Fruit fly (Drosophila melanogaster) whole organism, embryonic: ENCODE measurements around the gene sp3.

Source experiments
- Abd-B ChIP-seq: fragments of 200-800 bp; sonication (Bioruptor generic); optimal IDR thresholded peaks from 2 replicates; lab custom pipeline; 2018; ENCODE audit warnings: missing biosample characterization, mild to moderate bottlenecking, missing genetic modification characterization, moderate library complexity
- Aef1 ChIP-seq: fragments of 200-800 bp; sonication (Bioruptor generic); IDR thresholded peaks from 3 replicates; pipeline ENCODE4 v1.3.6; 2022; ENCODE audit warnings: missing biosample characterization, missing genetic modification characterization
- CG1024 ChIP-seq: fragments of 200-800 bp; sonication (Bioruptor generic); IDR thresholded peaks from 2 replicates; pipeline ENCODE4 v1.3.6; 2022; ENCODE audit warnings: missing biosample characterization, missing genetic modification characterization
- CG12071 ChIP-seq: fragments of 200-800 bp; sonication (Bioruptor generic); optimal IDR thresholded peaks from 3 replicates; lab custom pipeline; 2018; ENCODE audit warnings: missing biosample characterization, mild to moderate bottlenecking, missing genetic modification characterization
- CG12104 ChIP-seq: fragments of 200-800 bp; sonication (Bioruptor generic); optimal IDR thresholded peaks from 3 replicates; lab custom pipeline; 2016; ENCODE audit warnings: missing biosample characterization, missing genetic modification characterization
- CG12769 ChIP-seq: fragments of 200-800 bp; sonication (Bioruptor generic); optimal IDR thresholded peaks from 2 replicates; lab custom pipeline; 2019; ENCODE audit warnings: missing biosample characterization, mild to moderate bottlenecking, missing genetic modification characterization, moderate library complexity
- CG13123 ChIP-seq: fragments of 200-800 bp; sonication (Bioruptor generic); optimal IDR thresholded peaks from 2 replicates; lab custom pipeline; 2016; ENCODE audit warnings: missing biosample characterization, missing genetic modification characterization
- CG13287 ChIP-seq: fragments of 200-800 bp; sonication (Bioruptor generic); IDR thresholded peaks from 2 replicates; pipeline ENCODE4 v1.3.6; 2022; ENCODE audit warnings: missing biosample characterization, missing genetic modification characterization; ENCODE audit not compliant: partially characterized antibody
- CG14710 ChIP-seq: fragments of 200-800 bp; sonication (Bioruptor generic); optimal IDR thresholded peaks from 3 replicates; lab custom pipeline; 2019; ENCODE audit warnings: missing biosample characterization, mild to moderate bottlenecking, missing genetic modification characterization, moderate library complexity
- CG18476 ChIP-seq: fragments of 200-800 bp; sonication (Bioruptor generic); optimal IDR thresholded peaks from 2 replicates; lab custom pipeline; 2016; ENCODE audit warnings: missing biosample characterization, mild to moderate bottlenecking, missing genetic modification characterization
- CG32532 ChIP-seq: fragments of 200-800 bp; sonication (Bioruptor generic); IDR thresholded peaks from 2 replicates; pipeline ENCODE4 v1.3.6; 2022; ENCODE audit warnings: missing biosample characterization, missing genetic modification characterization
- CG32767 ChIP-seq: fragments of 200-800 bp; sonication (Bioruptor generic); IDR thresholded peaks from 2 replicates; pipeline ENCODE4 v1.3.6; 2022; ENCODE audit warnings: missing biosample characterization, missing genetic modification characterization
- CG3407 ChIP-seq: fragments of 200-800 bp; sonication (Bioruptor generic); optimal IDR thresholded peaks from 2 replicates; lab custom pipeline; 2018; ENCODE audit warnings: missing biosample characterization, mild to moderate bottlenecking, missing genetic modification characterization
- CG4282 ChIP-seq: fragments of 200-800 bp; sonication (Bioruptor generic); optimal IDR thresholded peaks from 2 replicates; lab custom pipeline; 2016; ENCODE audit warnings: missing biosample characterization, missing genetic modification characterization
- CG4404 ChIP-seq: fragments of 200-800 bp; sonication (Bioruptor generic); IDR thresholded peaks from 2 replicates; pipeline ENCODE4 v1.3.6; 2022; ENCODE audit warnings: missing biosample characterization, missing genetic modification characterization
- CG7372 ChIP-seq: fragments of 200-800 bp; sonication (Bioruptor generic); IDR thresholded peaks from 2 replicates; pipeline ENCODE4 v1.3.6; 2022; ENCODE audit warnings: missing biosample characterization, missing genetic modification characterization
- CG8944 ChIP-seq: fragments of 200-800 bp; sonication (Bioruptor generic); optimal IDR thresholded peaks from 3 replicates; lab custom pipeline; 2016; ENCODE audit warnings: missing biosample characterization, missing genetic modification characterization
- Deaf1 ChIP-seq: fragments of 200-800 bp; optimal IDR thresholded peaks from 3 replicates; lab custom pipeline; 2019; ENCODE audit warnings: missing biosample characterization, mild to moderate bottlenecking, missing genetic modification characterization, moderate library complexity
- Dek ChIP-seq: fragments of 200-800 bp; sonication (Bioruptor generic); optimal IDR thresholded peaks from 3 replicates; lab custom pipeline; 2019; ENCODE audit warnings: missing biosample characterization, mild to moderate bottlenecking, missing genetic modification characterization, moderate library complexity
- Eip74EF ChIP-seq, 2 experiments: fragments of 200-800 bp in 1 of 2; fragments of >200 bp in 1 of 2; sonication (Bioruptor generic) in 1 of 2; optimal IDR thresholded peaks; 2 replicates each; lab custom pipeline; 2017 to 2019; ENCODE audit warnings: missing biosample characterization in 2 of 2, missing genetic modification characterization in 2 of 2, mild to moderate bottlenecking in 1 of 2, moderate library complexity in 1 of 2
- NFAT ChIP-seq: fragments of 200-800 bp; sonication (Bioruptor generic); IDR thresholded peaks from 2 replicates; pipeline ENCODE4 v1.3.6; 2022; ENCODE audit warnings: missing biosample characterization, missing genetic modification characterization
- Spps ChIP-seq: fragments of 200-800 bp; sonication (Bioruptor generic); optimal IDR thresholded peaks from 2 replicates; lab custom pipeline; 2018; ENCODE audit warnings: missing biosample characterization, mild to moderate bottlenecking, missing genetic modification characterization
- Ssrp ChIP-seq: fragments of 200-800 bp; sonication (Bioruptor generic); optimal IDR thresholded peaks from 2 replicates; lab custom pipeline; 2018; ENCODE audit warnings: missing biosample characterization, mild to moderate bottlenecking, missing genetic modification characterization, moderate library complexity
- YL-1 ChIP-seq: fragments of 200-800 bp; sonication (Bioruptor generic); optimal IDR thresholded peaks from 3 replicates; lab custom pipeline; 2017; ENCODE audit warnings: missing biosample characterization, mild to moderate bottlenecking, missing genetic modification characterization
- ab ChIP-seq: fragments of 200-800 bp; sonication (Bioruptor generic); optimal IDR thresholded peaks from 2 replicates; lab custom pipeline; 2016; ENCODE audit warnings: missing biosample characterization, missing genetic modification characterization
- aop ChIP-seq: fragments of 200-800 bp; sonication (Bioruptor generic); IDR thresholded peaks from 2 replicates; pipeline ENCODE4 v1.3.6; 2022; ENCODE audit warnings: missing biosample characterization, missing genetic modification characterization
- ase ChIP-seq: fragments of 200-800 bp; sonication (Bioruptor generic); IDR thresholded peaks from 3 replicates; pipeline ENCODE4 v1.3.6; 2022; ENCODE audit warnings: missing biosample characterization, missing genetic modification characterization
- bsh ChIP-seq, 2 experiments: fragments of 200-800 bp; sonication (Bioruptor generic); optimal IDR thresholded peaks; 2 replicates each; lab custom pipeline; 2017 to 2018; ENCODE audit warnings: mild to moderate bottlenecking in 2 of 2, missing biosample characterization in 2 of 2, missing genetic modification characterization in 2 of 2, moderate library complexity in 1 of 2
- cato ChIP-seq: fragments of 200-800 bp; sonication (Bioruptor generic); optimal IDR thresholded peaks from 2 replicates; lab custom pipeline; 2016; ENCODE audit warnings: missing biosample characterization, missing genetic modification characterization, borderline replicate concordance
- chif ChIP-seq, 2 experiments: fragments of 200-800 bp; sonication (Bioruptor generic); optimal IDR thresholded peaks; 3 replicates each; lab custom pipeline; 2016; ENCODE audit warnings: missing biosample characterization in 2 of 2, missing genetic modification characterization in 2 of 2
- chm ChIP-seq: fragments of 200-800 bp; sonication (Bioruptor generic); IDR thresholded peaks from 2 replicates; pipeline ENCODE4 v1.3.6; 2022; ENCODE audit warnings: missing biosample characterization, missing genetic modification characterization
- dpn ChIP-seq, 2 experiments: fragments of 200-800 bp; sonication (Bioruptor generic); optimal IDR thresholded peaks; 3 replicates each; lab custom pipeline; 2016; ENCODE audit warnings: missing biosample characterization in 2 of 2, missing genetic modification characterization in 2 of 2
- emc ChIP-seq: fragments of 200-800 bp; sonication (Bioruptor generic); optimal IDR thresholded peaks from 2 replicates; lab custom pipeline; 2016; ENCODE audit warnings: missing biosample characterization, missing genetic modification characterization
- en ChIP-seq: fragments of 200-800 bp; sonication (Bioruptor generic); optimal IDR thresholded peaks from 2 replicates; lab custom pipeline; 2016; ENCODE audit warnings: missing biosample characterization, missing genetic modification characterization
- eve ChIP-seq, 2 experiments: fragments of >200 bp; optimal IDR thresholded peaks; 2 replicates each; lab custom pipeline; 2017; ENCODE audit warnings: missing biosample characterization in 2 of 2, missing genetic modification characterization in 2 of 2
- exex ChIP-seq: fragments of 200-800 bp; sonication (Bioruptor generic); optimal IDR thresholded peaks from 4 replicates; lab custom pipeline; 2018; ENCODE audit warnings: missing biosample characterization, mild to moderate bottlenecking, missing genetic modification characterization, moderate library complexity
- fd96Cb ChIP-seq: fragments of 200-800 bp; sonication (Bioruptor generic); optimal IDR thresholded peaks from 2 replicates; lab custom pipeline; 2018; ENCODE audit warnings: missing biosample characterization, mild to moderate bottlenecking, missing genetic modification characterization, moderate library complexity
- gce ChIP-seq: fragments of 200-800 bp; sonication (Bioruptor generic); IDR thresholded peaks from 3 replicates; pipeline ENCODE4 v1.3.6; 2022; ENCODE audit warnings: missing biosample characterization, missing genetic modification characterization
- mam ChIP-seq: fragments of 200-800 bp; sonication (Bioruptor generic); optimal IDR thresholded peaks from 3 replicates; lab custom pipeline; 2016; ENCODE audit warnings: missing biosample characterization, missing genetic modification characterization
- oc ChIP-seq: fragments of 200-800 bp; sonication (Bioruptor generic); optimal IDR thresholded peaks from 2 replicates; lab custom pipeline; 2018; ENCODE audit warnings: missing biosample characterization, mild to moderate bottlenecking, missing genetic modification characterization, moderate library complexity
- pita ChIP-seq: fragments of 200-800 bp; sonication (Bioruptor generic); optimal IDR thresholded peaks from 2 replicates; lab custom pipeline; 2017; ENCODE audit warnings: missing biosample characterization, mild to moderate bottlenecking, missing genetic modification characterization
- prd ChIP-seq, 3 experiments: fragments of >200 bp in 2 of 3; fragments of 200-800 bp in 1 of 3; sonication (Bioruptor generic) in 1 of 3; optimal IDR thresholded peaks in 2 of 3; IDR thresholded peaks in 1 of 3; 2 replicates in 2 of 3; 3 replicates in 1 of 3; pipeline versions ENCODE4 v1.3.6 to Lab custom; 2017 to 2022; ENCODE audit warnings: missing biosample characterization in 1 of 3, missing genetic modification characterization in 1 of 3
- pzg ChIP-seq: fragments of 200-800 bp; sonication (Bioruptor generic); optimal IDR thresholded peaks from 3 replicates; lab custom pipeline; 2018; ENCODE audit warnings: missing biosample characterization, mild to moderate bottlenecking, missing genetic modification characterization, moderate library complexity
- row ChIP-seq: fragments of 200-800 bp; sonication (Bioruptor generic); IDR thresholded peaks from 3 replicates; pipeline ENCODE4 v1.3.6; 2022; ENCODE audit warnings: missing biosample characterization, missing genetic modification characterization
- schlank ChIP-seq: fragments of 200-800 bp; sonication (Bioruptor generic); optimal IDR thresholded peaks from 2 replicates; lab custom pipeline; 2018; ENCODE audit warnings: missing biosample characterization, mild to moderate bottlenecking, missing genetic modification characterization
- slbo ChIP-seq: fragments of 200-800 bp; sonication (Bioruptor generic); IDR thresholded peaks from 2 replicates; pipeline ENCODE4 v1.3.6; 2022; ENCODE audit warnings: missing biosample characterization, missing genetic modification characterization
- sob ChIP-seq: fragments of 200-800 bp; sonication (Bioruptor generic); IDR thresholded peaks from 2 replicates; pipeline ENCODE4 v1.3.6; 2022; ENCODE audit warnings: missing biosample characterization, missing genetic modification characterization
- tio ChIP-seq: fragments of 200-800 bp; sonication (Bioruptor generic); optimal IDR thresholded peaks from 2 replicates; lab custom pipeline; 2017; ENCODE audit warnings: missing biosample characterization, missing genetic modification characterization, inconsistent platforms
- tna ChIP-seq: fragments of 200-800 bp; sonication (Bioruptor generic); IDR thresholded peaks from 2 replicates; pipeline ENCODE4 v1.3.6; 2022; ENCODE audit warnings: missing biosample characterization, missing genetic modification characterization; ENCODE audit not compliant: partially characterized antibody
- ttk ChIP-seq: fragments of 200-800 bp; sonication (Bioruptor generic); IDR thresholded peaks from 2 replicates; pipeline ENCODE4 v2.1.2; 2022; ENCODE audit warnings: missing biosample characterization, missing genetic modification characterization

The sp3 gene

DNA sequence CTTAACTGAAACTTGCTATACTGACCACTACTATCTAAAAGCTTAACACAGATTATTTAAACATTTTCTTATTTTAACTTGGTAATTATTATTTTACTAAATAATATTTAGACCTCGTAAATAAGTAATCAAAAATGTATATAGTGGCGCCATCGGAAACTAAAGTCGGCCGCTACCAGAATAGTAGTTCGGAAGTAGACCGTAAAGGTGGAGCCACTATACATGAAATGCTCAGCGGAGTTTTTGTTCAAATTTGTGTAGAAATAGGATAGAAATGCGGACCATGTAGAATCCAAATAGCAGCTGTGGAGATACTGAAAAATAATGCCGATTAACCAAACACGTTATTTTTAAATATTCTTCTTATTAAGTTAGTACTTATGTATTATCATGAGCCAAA lies 545 bp upstream of the sp3 start (continued):
- peak; percentile 98 for TF ChIP-seq Aef1 (GFP tag; lab: Robert Waterston, UW)
- peak; percentile 98 for TF ChIP-seq en (GFP tag; lab: Kevin White, UChicago)
- TF ChIP-seq mam = peak; percentile 97
- TF ChIP-seq tna (GFP tag; lab: Robert Waterston, UW) = peak; percentile 7; the same call in 1 of the 2 replicates
- no peak for TF ChIP-seq CG13287
- peak; percentile 97 for TF ChIP-seq CG13123 (GFP tag; lab: Kevin White, UChicago)
- TF ChIP-seq bsh (GFP tag; optimal IDR thresholded peaks at IDR 0.05; lab: Kevin White, UChicago) = peak in 1 of 2 experiments; percentile 98
- TF ChIP-seq pita = peak; percentile 79
- peak; percentile 89 for TF ChIP-seq aop
- TF ChIP-seq CG32767 (GFP tag; lab: Robert Waterston, UW) = peak; percentile 87
- peak; percentile 94 for TF ChIP-seq CG4282 (GFP tag; lab: Kevin White, UChicago)
- peak; percentile 98 for TF ChIP-seq CG12104 (GFP tag; lab: Kevin White, UChicago)
- no peak for TF ChIP-seq prd (optimal IDR thresholded peaks at IDR 0.05; lab: Kevin White, UChicago)
- peak; percentile 97 for TF ChIP-seq prd (GFP tag; IDR thresholded peaks at IDR 0.05; lab: Robert Waterston, UW)
- peak; percentile 76 for TF ChIP-seq exex (tag; lab: Kevin White, UChicago)
- TF ChIP-seq row (GFP tag; lab: Robert Waterston, UW) = peak; percentile 76
- peak; percentile 96 for TF ChIP-seq fd96Cb (tag; lab: Kevin White, UChicago)
- TF ChIP-seq ttk (GFP tag; lab: Robert Waterston, UW) = peak; percentile 99
- peak; percentile 96 for TF ChIP-seq YL-1 (GFP tag; lab: Kevin White, UChicago)
- peak in 1 of 2 experiments; percentile 12 for TF ChIP-seq eve (GFP tag; optimal IDR thresholded peaks at IDR 0.05; lab: Kevin White, UChicago)
- peak in 1 of 2 experiments; percentile 73 for TF ChIP-seq Eip74EF (GFP tag; optimal IDR thresholded peaks at IDR 0.05; lab: Kevin White, UChicago)
- TF ChIP-seq cato (GFP tag; lab: Kevin White, UChicago) = peak; percentile 99
- peak; percentile 99 for TF ChIP-seq CG32532 (GFP tag; lab: Robert Waterston, UW)
- TF ChIP-seq CG12071 = peak; percentile 98
- TF ChIP-seq emc = peak; percentile 98
- TF ChIP-seq CG4404 (GFP tag; lab: Robert Waterston, UW) = peak; percentile 91
- peak; percentile 98 to 99 for TF ChIP-seq dpn (GFP tag; optimal IDR thresholded peaks at IDR 0.05; lab: Kevin White, UChicago)
- TF ChIP-seq CG18476 (GFP tag; lab: Kevin White, UChicago) = peak; percentile 95
- peak; percentile 99 for TF ChIP-seq chif (GFP tag; optimal IDR thresholded peaks at IDR 0.05; lab: Kevin White, UChicago)
- peak; percentile 95 for TF ChIP-seq CG14710 (tag; lab: Kevin White, UChicago)
- peak; percentile 98 for TF ChIP-seq CG1024 (GFP tag; lab: Robert Waterston, UW)
- peak; percentile 95 for TF ChIP-seq CG12769
- TF ChIP-seq Spps (tag; lab: Kevin White, UChicago) = peak; percentile 89
- TF ChIP-seq schlank (tag; lab: Kevin White, UChicago) = peak; percentile 98
- peak; percentile 99 for TF ChIP-seq chm (GFP tag; lab: Robert Waterston, UW)
- peak; percentile 99 for TF ChIP-seq sob (GFP tag; lab: Robert Waterston, UW)
- peak; percentile 100 for TF ChIP-seq NFAT (GFP tag; lab: Robert Waterston, UW)
- peak; percentile 99 for TF ChIP-seq gce
- peak; percentile 98 for TF ChIP-seq CG3407 (GFP tag; lab: Kevin White, UChicago)
- peak; percentile 90 for TF ChIP-seq ab (GFP tag; lab: Kevin White, UChicago)
- peak; percentile 30 for TF ChIP-seq pzg
- peak; percentile 96 for TF ChIP-seq oc
- TF ChIP-seq Abd-B = peak; percentile 96
- peak; percentile 75 for TF ChIP-seq Deaf1 (tag; lab: Kevin White, UChicago)
- TF ChIP-seq ase (GFP tag; lab: Robert Waterston, UW) = peak; percentile 99
- peak; percentile 97 for TF ChIP-seq CG7372 (GFP tag; lab: Robert Waterston, UW)
- peak; percentile 97 for TF ChIP-seq Ssrp (tag; lab: Kevin White, UChicago)
- peak; percentile 99 for TF ChIP-seq slbo
- peak; percentile 98 for TF ChIP-seq CG8944
- peak; percentile 96 for TF ChIP-seq Dek
- peak; percentile 98 for TF ChIP-seq tio
